Fruit fly (Drosophila melanogaster): ENCODE measurements around the gene CG13081.

- no peak for TF ChIP-seq CG8319 (GFP tag; optimal IDR thresholded peaks at IDR 0.05)
- no peak for TF ChIP-seq CG6792 (GFP tag; optimal IDR thresholded peaks at IDR 0.05)
Observed at dm6 chr2L:19526316-19526715, 14.1 kb upstream of the CG13081 start, which contains the start of the genes Dpm1 and CG10137.
